Fruit fly (Drosophila melanogaster) S2 (cell line): ENCODE data around the gene CG3345.

Experiments
- CG8478 ChIP-seq: fragments of >200 bp; optimal IDR thresholded peaks from 2 replicates; lab custom pipeline; 2018
- CTCF ChIP-seq, 2 experiments: fragments of >200 bp; optimal IDR thresholded peaks; 2 replicates each; lab custom pipeline; 2018

The CG3345 gene

DNA sequence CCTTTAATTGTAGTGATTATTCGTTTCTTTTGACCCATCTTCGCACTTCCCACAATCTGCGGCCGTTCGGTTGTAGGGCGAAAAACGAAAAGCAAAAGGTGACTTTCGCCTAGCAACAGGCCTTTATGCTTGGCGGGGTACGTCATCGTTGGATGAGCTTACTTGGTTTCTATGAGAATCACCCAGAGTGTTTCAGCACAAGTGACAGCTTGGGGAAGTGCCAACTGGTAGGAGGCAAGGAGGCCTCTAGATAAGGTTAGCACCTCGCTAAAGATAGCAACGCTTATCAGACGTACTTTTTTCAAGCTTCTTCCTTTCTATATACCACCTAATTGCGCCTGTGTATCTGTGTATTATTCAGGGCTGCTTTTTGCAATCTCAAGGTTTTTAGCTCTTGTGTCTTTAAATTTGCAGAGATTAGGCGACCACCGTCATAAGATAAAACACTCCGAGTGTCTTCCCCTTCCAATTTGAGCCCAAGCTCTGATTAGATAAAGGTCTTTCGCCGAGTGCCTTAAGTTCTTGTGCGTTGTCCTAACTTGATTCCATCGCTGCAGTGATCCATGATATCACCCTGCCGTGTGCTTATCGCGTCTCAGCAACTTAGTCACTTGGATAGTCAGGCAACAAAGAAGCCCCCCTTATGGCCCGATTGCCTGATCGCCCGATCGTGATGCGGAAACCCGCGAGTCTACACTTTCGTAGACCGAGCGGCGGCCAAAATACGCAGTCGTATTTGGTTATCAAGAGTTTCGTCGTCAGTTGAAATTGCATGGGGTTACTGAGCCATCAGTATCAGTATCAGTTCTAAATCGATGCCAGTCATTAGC is 32.2 kb downstream of the CG3345 start:
- TF ChIP-seq CG8478 (lab: Kevin White, UChicago) (no peak), CTCF (optimal IDR thresholded peaks at IDR 0.05; lab: Kevin White, UChicago) (no peak)

DNA sequence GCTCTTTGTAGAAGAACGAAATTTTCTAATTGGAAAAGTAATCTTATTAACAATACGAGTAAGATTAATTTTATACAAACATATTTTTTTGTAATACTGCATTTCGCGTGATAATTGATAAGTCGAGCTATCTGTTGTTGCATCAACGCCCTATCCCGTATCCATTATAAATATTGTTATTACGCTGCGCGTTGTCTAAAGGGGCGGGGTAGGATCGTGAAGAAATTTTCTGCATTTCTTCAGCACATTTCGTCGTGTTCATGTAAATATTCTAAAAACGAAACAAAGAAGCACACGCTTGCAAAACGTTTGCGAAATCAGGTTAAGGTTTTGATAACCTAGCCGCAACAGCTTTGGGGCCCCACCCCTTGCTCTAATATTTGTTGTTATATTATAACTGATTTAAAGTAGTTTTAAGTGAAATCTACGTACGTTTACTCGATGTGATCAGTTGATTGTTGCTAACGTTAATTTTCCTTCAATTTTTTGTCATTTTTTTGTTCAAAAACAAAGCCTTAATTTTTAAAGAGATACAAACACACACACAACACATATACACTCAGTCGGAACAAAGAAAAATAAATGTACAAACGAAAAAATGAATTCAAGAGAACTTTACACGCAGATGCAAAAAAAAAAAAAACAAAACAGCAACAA is 34.5 kb downstream of the CG3345 start:
- TF ChIP-seq CG8478 (lab: Kevin White, UChicago) (no peak), CTCF (optimal IDR thresholded peaks at IDR 0.05; lab: Kevin White, UChicago) (no peak)

- TF ChIP-seq CTCF (optimal IDR thresholded peaks at IDR 0.05; lab: Kevin White, UChicago) = no peak
- no peak for TF ChIP-seq CG8478 (lab: Kevin White, UChicago)
Measured at dm6 chr2L:305198-305597, 36.3 kb downstream of the CG3345 start.

DNA sequence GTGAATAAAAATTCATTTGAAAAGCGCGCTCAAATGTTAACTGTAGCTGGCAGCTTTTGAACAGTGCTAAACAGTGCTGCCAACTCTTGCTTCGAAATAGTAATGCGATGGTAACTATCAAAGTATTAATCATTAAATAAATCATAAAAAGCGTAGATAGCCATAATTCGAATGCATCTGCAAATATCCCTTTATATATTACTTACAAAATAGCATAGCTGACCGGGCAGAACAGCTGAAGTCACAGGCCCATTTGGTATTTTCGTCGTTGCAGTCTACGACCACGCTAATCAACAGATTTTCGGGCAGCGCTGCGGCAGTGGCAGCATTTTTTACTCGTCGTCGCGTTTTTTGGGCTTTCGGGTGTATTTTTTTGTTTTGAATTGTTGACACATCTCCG is 36.8 kb downstream of the CG3345 start, which contains the start of gene Plc21C:
Gene Plc21C, plus strand, starts transcription at position 290 of the 400 bp plus-strand sequence.
- TF ChIP-seq CG8478 (lab: Kevin White, UChicago) (no peak), CTCF (optimal IDR thresholded peaks at IDR 0.05; lab: Kevin White, UChicago) (no peak)

- no peak for TF ChIP-seq CTCF (optimal IDR thresholded peaks at IDR 0.05; lab: Kevin White, UChicago)
- TF ChIP-seq CG8478 (lab: Kevin White, UChicago) = no peak
Measured at dm6 chr2L:306188-306927, 37.5 kb downstream of the CG3345 start.

DNA sequence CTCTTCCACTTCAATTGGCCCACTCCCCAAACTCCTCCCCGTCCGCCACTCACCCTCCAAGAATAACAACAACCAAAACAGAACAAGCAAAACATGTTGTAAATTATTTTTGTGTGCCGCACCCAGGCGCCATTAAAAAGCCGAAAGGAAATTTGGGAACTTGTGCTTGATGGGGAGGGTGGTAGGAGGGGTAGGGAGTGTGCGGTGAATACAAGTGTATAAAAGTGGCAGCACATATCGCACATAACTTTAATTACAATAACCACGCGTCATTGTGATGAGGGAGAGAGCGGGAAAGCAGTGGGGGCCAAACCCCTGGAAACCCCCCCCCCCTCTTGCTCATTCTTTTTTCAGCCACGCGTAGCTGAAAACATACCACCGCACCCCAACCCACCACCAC is 38.2 kb downstream of the CG3345 start:
- TF ChIP-seq CG8478 (lab: Kevin White, UChicago) (no peak), CTCF (optimal IDR thresholded peaks at IDR 0.05; lab: Kevin White, UChicago) (no peak)

DNA sequence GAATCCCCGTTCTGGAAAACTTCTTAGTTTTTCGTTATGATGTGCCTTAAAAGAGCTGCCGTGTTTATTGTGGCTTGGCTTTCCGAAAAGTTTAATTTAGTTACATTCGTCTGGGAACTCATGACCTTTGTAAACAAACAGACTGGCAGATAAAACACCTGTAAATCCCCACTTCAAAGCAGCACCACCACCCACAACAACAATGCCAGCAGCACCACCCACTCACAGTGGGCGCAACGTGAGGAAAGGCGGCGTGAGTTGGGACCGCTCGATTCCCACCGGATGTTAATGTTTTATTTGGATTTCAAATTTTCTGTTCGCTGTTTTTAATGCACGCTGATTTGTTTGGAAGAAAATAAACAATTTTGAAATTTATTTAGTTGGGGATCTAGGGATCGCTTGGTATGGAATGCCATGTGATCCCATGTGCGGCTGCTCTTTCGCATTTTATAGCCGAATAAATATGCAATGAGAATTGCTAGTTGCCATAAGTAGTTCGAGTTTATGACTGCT is 39.4 kb downstream of the CG3345 start:
- TF ChIP-seq CTCF (optimal IDR thresholded peaks at IDR 0.05; lab: Kevin White, UChicago) = no peak
- TF ChIP-seq CG8478 (lab: Kevin White, UChicago) = no peak

DNA sequence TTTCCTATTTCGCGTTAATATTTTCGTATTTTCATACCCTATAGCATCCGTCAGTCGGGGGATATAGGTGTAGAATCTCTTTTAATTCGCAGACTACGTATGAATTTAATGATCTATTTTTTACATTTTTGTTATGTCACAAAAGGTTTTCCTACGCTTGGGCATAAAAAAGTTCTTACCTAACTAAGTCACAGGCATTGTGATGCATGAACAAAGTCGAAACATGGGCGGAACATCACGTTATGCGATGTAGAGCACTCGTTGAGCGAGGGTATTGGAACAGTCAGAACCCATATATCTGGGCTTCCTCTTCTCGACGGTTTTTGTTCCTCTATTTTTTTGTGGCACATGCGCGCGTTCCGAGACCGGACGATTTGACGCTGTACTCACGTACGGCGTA is 40.3 kb downstream of the CG3345 start:
- TF ChIP-seq CTCF (optimal IDR thresholded peaks at IDR 0.05; lab: Kevin White, UChicago) (no peak), CG8478 (lab: Kevin White, UChicago) (no peak)

dm6 chr2L:309812-310431 is 41.0 kb downstream of the CG3345 start:
- TF ChIP-seq CG8478 (lab: Kevin White, UChicago) (no peak), CTCF (optimal IDR thresholded peaks at IDR 0.05; lab: Kevin White, UChicago) (no peak)

DNA sequence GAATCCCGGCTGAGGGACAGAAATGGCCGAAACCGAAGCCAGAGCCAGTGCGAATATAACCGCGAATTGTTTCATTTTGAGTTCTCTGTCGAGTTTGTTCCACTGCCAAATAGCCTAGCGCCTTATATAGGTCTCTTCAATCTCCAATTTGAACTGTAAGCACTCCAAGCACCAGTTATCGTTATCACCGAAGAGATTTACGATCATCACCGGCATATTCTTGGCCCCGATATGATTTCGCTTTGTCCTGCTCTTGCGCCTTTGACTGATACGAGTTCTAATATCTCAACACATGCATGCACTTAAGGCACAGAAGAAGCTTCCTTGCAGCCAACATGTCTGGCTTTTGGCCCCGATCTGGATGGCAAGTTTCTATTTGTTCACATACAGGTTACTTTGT is 50.3 kb downstream of the CG3345 start, which contains the start of gene CG11912:
Gene CG11912, minus strand, starts transcription at position 101 of the 400 bp plus-strand sequence.
- TF ChIP-seq CTCF (optimal IDR thresholded peaks at IDR 0.05; lab: Kevin White, UChicago) = no peak
- no peak for TF ChIP-seq CG8478 (lab: Kevin White, UChicago)

- TF ChIP-seq CTCF (optimal IDR thresholded peaks at IDR 0.05; lab: Kevin White, UChicago) (no peak), CG8478 (lab: Kevin White, UChicago) (no peak)
Measured at dm6 chr2L:319745-320144, 50.9 kb downstream of the CG3345 start.

DNA sequence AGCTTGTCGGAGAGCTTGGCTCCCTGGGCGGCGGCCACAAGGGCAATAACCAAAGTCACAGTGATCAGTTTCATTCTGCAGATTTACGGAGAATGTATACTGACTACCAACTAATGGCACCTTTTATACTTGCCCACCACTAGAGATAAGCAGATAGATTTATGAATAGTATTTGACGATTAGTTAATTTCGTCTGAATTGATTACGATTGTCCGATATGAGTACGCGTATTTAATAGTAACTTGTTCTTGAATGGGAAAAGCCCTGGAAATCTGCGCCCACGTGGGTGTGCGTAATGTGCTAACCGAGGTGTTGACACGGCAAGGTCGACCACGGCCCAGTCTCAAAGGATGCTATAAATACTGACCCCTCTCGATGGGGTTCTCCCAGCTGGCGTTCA is 52.3 kb downstream of the CG3345 start, which contains the start of gene CG11911:
Gene CG11911, minus strand, starts transcription at position 101 of the 400 bp plus-strand sequence.
- TF ChIP-seq CTCF (optimal IDR thresholded peaks at IDR 0.05; lab: Kevin White, UChicago) (no peak), CG8478 (lab: Kevin White, UChicago) (no peak)
